Worm (Caenorhabditis elegans) whole organism, L4 larva: ENCODE data around the gene Y66D12A.6.

Source experiments
- F10B5.3 ChIP-seq: sonication (generic microtip); optimal IDR thresholded peaks from 2 replicates; lab custom pipeline; 2016; ENCODE audit warnings: mild to moderate bottlenecking, missing genetic modification characterization, missing compliant biosample characterization
- F44E2.7 ChIP-seq: fragments of 200-800 bp; sonication (Bioruptor generic); IDR thresholded peaks from 2 replicates; pipeline ENCODE4 v2.1.2; 2022; ENCODE audit warnings: missing genetic modification characterization, missing compliant biosample characterization
- ZK337.2 ChIP-seq: fragments of 200-800 bp; sonication (Bioruptor generic); IDR thresholded peaks from 2 replicates; pipeline ENCODE4 v1.3.6; 2022; ENCODE audit warnings: missing genetic modification reagents, missing genetic modification characterization, missing compliant biosample characterization
- aha-1 ChIP-seq: fragments of 150-350 bp; peaks from one replicate; lab custom pipeline; 2014; ENCODE audit warnings: missing biosample characterization, missing genetic modification characterization
- ceh-20 ChIP-seq: fragments of 200-800 bp; sonication (Bioruptor generic); IDR thresholded peaks from 2 replicates; pipeline ENCODE4 v1.3.6; 2022; ENCODE audit warnings: missing genetic modification reagents, missing genetic modification characterization, missing compliant biosample characterization
- ceh-44 ChIP-seq: fragments of 200-800 bp; sonication (Bioruptor generic); IDR thresholded peaks from 2 replicates; pipeline ENCODE4 v1.3.6; 2022; ENCODE audit warnings: missing genetic modification reagents, missing genetic modification characterization, missing compliant biosample characterization
- ceh-62 ChIP-seq: sonication (generic microtip); optimal IDR thresholded peaks from 2 replicates; lab custom pipeline; 2017; ENCODE audit warnings: missing biosample characterization, missing genetic modification characterization
- ces-1 ChIP-seq: fragments of 150-350 bp; sonication (generic microtip); optimal IDR thresholded peaks from 4 replicates; lab custom pipeline; 2014; ENCODE audit warnings: missing biosample characterization, missing genetic modification reagents, missing genetic modification characterization
- ctbp-1 ChIP-seq: fragments of 200-800 bp; sonication (Bioruptor generic); IDR thresholded peaks from 2 replicates; pipeline ENCODE4 v1.3.6; 2022; ENCODE audit warnings: missing genetic modification reagents, missing genetic modification characterization, missing compliant biosample characterization
- daf-12 ChIP-seq: fragments of 150-350 bp; optimal IDR thresholded peaks from 2 replicates; lab custom pipeline; 2014; ENCODE audit warnings: missing biosample characterization, missing genetic modification reagents, missing genetic modification characterization
- daf-16 ChIP-seq, 3 experiments: sonication (generic microtip); optimal IDR thresholded peaks; 2 replicates each; lab custom pipeline; 2016 to 2017; ENCODE audit warnings: missing genetic modification characterization in 3 of 3, missing genetic modification reagents in 3 of 3, mild to moderate bottlenecking in 2 of 3, missing compliant biosample characterization in 2 of 3, missing biosample characterization in 1 of 3, moderate library complexity in 1 of 3
- dmd-8 ChIP-seq: fragments of 200-800 bp; sonication (Bioruptor generic); IDR thresholded peaks from 2 replicates; pipeline ENCODE4 v1.3.6; 2022; ENCODE audit warnings: missing genetic modification characterization, missing compliant biosample characterization
- dpl-1 ChIP-seq: fragments of 150-350 bp; optimal IDR thresholded peaks from 2 replicates; lab custom pipeline; 2014; ENCODE audit warnings: missing biosample characterization, missing genetic modification reagents, missing genetic modification characterization
- duxl-1 ChIP-seq: sonication (generic microtip); optimal IDR thresholded peaks from 2 replicates; lab custom pipeline; 2016; ENCODE audit warnings: mild to moderate bottlenecking, missing genetic modification characterization, moderate library complexity, missing compliant biosample characterization; ENCODE audit not compliant: poor library complexity
- dve-1 ChIP-seq: sonication (generic microtip); optimal IDR thresholded peaks from 2 replicates; lab custom pipeline; 2017; ENCODE audit warnings: antibody characterized with exemption, mild to moderate bottlenecking, missing genetic modification characterization, missing compliant biosample characterization; ENCODE audit not compliant: insufficient read depth
- egl-27 ChIP-seq: sonication (generic microtip); optimal IDR thresholded peaks from 3 replicates; lab custom pipeline; 2017; ENCODE audit warnings: missing biosample characterization, missing genetic modification reagents, missing genetic modification characterization
- gei-8 ChIP-seq: fragments of 200-800 bp; sonication (Bioruptor generic); optimal IDR thresholded peaks from 2 replicates; lab custom pipeline; 2018; ENCODE audit warnings: mild to moderate bottlenecking, missing genetic modification characterization, missing compliant biosample characterization
- lim-7 ChIP-seq: fragments of 200-800 bp; sonication (Bioruptor generic); IDR thresholded peaks from 2 replicates; pipeline ENCODE4 v1.3.6; 2022; ENCODE audit warnings: missing genetic modification characterization, missing compliant biosample characterization
- lin-13 ChIP-seq: fragments of 150-350 bp; optimal IDR thresholded peaks from 2 replicates; lab custom pipeline; 2014; ENCODE audit warnings: missing biosample characterization, missing genetic modification reagents, missing genetic modification characterization
- lin-38 ChIP-seq: fragments of 200-800 bp; sonication (Bioruptor generic); IDR thresholded peaks from 2 replicates; pipeline ENCODE4 v1.3.6; 2022; ENCODE audit warnings: missing genetic modification reagents, missing genetic modification characterization, missing compliant biosample characterization
- lsy-2 ChIP-seq, 2 experiments: fragments of 150-350 bp in 1 of 2; sonication (generic microtip) in 1 of 2; optimal IDR thresholded peaks; 2 replicates each; lab custom pipeline; 2014 to 2017; ENCODE audit warnings: missing biosample characterization in 2 of 2, missing genetic modification characterization in 2 of 2
- mdt-29 ChIP-seq: fragments of 200-800 bp; sonication (Bioruptor generic); IDR thresholded peaks from 2 replicates; pipeline ENCODE4 v1.3.6; 2022; ENCODE audit warnings: missing genetic modification reagents, missing genetic modification characterization, missing compliant biosample characterization
- mep-1 ChIP-seq: fragments of 150-350 bp; sonication (generic microtip); optimal IDR thresholded peaks from 3 replicates; lab custom pipeline; 2014; ENCODE audit warnings: missing biosample characterization, missing genetic modification characterization
- mxl-3 ChIP-seq: fragments of 200-800 bp; sonication (Bioruptor generic); optimal IDR thresholded peaks from 2 replicates; lab custom pipeline; 2018; ENCODE audit warnings: mild to moderate bottlenecking, missing genetic modification characterization, missing compliant biosample characterization
- nhr-102 ChIP-seq: sonication (generic microtip); optimal IDR thresholded peaks from 2 replicates; lab custom pipeline; 2016; ENCODE audit warnings: mild to moderate bottlenecking, missing genetic modification characterization, moderate library complexity, missing compliant biosample characterization
- nhr-111 ChIP-seq: fragments of 200-800 bp; sonication (Bioruptor generic); optimal IDR thresholded peaks from 2 replicates; lab custom pipeline; 2018; ENCODE audit warnings: mild to moderate bottlenecking, missing genetic modification characterization, missing compliant biosample characterization
- nhr-237 ChIP-seq: sonication (generic microtip); optimal IDR thresholded peaks from 2 replicates; lab custom pipeline; 2017; ENCODE audit warnings: missing biosample characterization, missing genetic modification characterization
- nhr-25 ChIP-seq: sonication (generic microtip); optimal IDR thresholded peaks from 2 replicates; lab custom pipeline; 2017; ENCODE audit warnings: missing genetic modification characterization, mild to moderate bottlenecking, missing compliant biosample characterization, antibody characterized with exemption, moderate library complexity, borderline replicate concordance; ENCODE audit not compliant: insufficient read depth
- nhr-41 ChIP-seq: fragments of 200-800 bp; sonication (Bioruptor generic); IDR thresholded peaks from 2 replicates; pipeline ENCODE4 v1.3.6; 2022; ENCODE audit warnings: missing genetic modification reagents, missing genetic modification characterization, missing compliant biosample characterization
- nhr-42 ChIP-seq: fragments of 200-800 bp; sonication (Bioruptor generic); IDR thresholded peaks from 2 replicates; pipeline ENCODE4 v1.3.6; 2022; ENCODE audit warnings: missing genetic modification characterization, missing compliant biosample characterization
- nhr-48 ChIP-seq: sonication (generic microtip); optimal IDR thresholded peaks from 2 replicates; lab custom pipeline; 2016; ENCODE audit warnings: mild to moderate bottlenecking, missing genetic modification characterization, missing compliant biosample characterization
- pha-4 ChIP-seq, 2 experiments: fragments of 150-350 bp in 1 of 2; fragments of 200-800 bp in 1 of 2; sonication (Bioruptor generic) in 1 of 2; IDR thresholded peaks in 1 of 2; optimal IDR thresholded peaks in 1 of 2; 2 replicates each; pipeline versions ENCODE4 v1.3.6 to Lab custom; 2014 to 2022; ENCODE audit warnings: missing genetic modification characterization in 2 of 2, missing genetic modification reagents in 2 of 2, missing biosample characterization in 1 of 2, missing compliant biosample characterization in 1 of 2
- rbr-2 ChIP-seq: sonication (generic microtip); optimal IDR thresholded peaks from 2 replicates; lab custom pipeline; 2016; ENCODE audit warnings: missing genotype, missing genetic modification characterization, missing compliant biosample characterization
- saeg-2 ChIP-seq: fragments of 200-800 bp; sonication (Bioruptor generic); IDR thresholded peaks from 2 replicates; pipeline ENCODE4 v1.3.6; 2022; ENCODE audit warnings: missing genetic modification reagents, missing genetic modification characterization, missing compliant biosample characterization
- sdz-12 ChIP-seq: fragments of 200-800 bp; sonication (Bioruptor generic); optimal IDR thresholded peaks from 2 replicates; lab custom pipeline; 2018; ENCODE audit warnings: mild to moderate bottlenecking, missing genetic modification characterization, missing compliant biosample characterization
- set-16 ChIP-seq: fragments of 200-800 bp; sonication (Bioruptor generic); IDR thresholded peaks from 2 replicates; pipeline ENCODE4 v1.3.6; 2022; ENCODE audit warnings: missing genetic modification reagents, missing genetic modification characterization, missing compliant biosample characterization
- unc-39 ChIP-seq: sonication (generic microtip); optimal IDR thresholded peaks from 2 replicates; lab custom pipeline; 2017; ENCODE audit warnings: missing biosample characterization, missing genetic modification characterization
- unc-62 ChIP-seq, 3 experiments: fragments of 150-350 bp in 1 of 3; sonication (generic microtip); optimal IDR thresholded peaks in 2 of 3; peaks in 1 of 3; 1 replicate in 1 of 3; 2 replicates in 2 of 3; lab custom pipeline; 2014 to 2017; ENCODE audit warnings: missing biosample characterization in 3 of 3, missing genetic modification characterization in 3 of 3, missing genetic modification reagents in 3 of 3, missing genotype in 1 of 3
- vab-7 ChIP-seq: fragments of 200-800 bp; sonication (Bioruptor generic); IDR thresholded peaks from 2 replicates; pipeline ENCODE4 v1.3.6; 2022; ENCODE audit warnings: missing genetic modification reagents, missing genetic modification characterization, missing compliant biosample characterization
- zfp-3 ChIP-seq: fragments of 200-800 bp; sonication (Bioruptor generic); conservative IDR thresholded peaks from 2 replicates; pipeline ENCODE4 v1.3.6; 2022; ENCODE audit warnings: missing genetic modification reagents, missing genetic modification characterization, missing compliant biosample characterization
- ztf-11 ChIP-seq: fragments of 150-350 bp; optimal IDR thresholded peaks from 2 replicates; lab custom pipeline; 2014; ENCODE audit warnings: missing biosample characterization, missing genetic modification characterization

Gene Y66D12A.6

DNA sequence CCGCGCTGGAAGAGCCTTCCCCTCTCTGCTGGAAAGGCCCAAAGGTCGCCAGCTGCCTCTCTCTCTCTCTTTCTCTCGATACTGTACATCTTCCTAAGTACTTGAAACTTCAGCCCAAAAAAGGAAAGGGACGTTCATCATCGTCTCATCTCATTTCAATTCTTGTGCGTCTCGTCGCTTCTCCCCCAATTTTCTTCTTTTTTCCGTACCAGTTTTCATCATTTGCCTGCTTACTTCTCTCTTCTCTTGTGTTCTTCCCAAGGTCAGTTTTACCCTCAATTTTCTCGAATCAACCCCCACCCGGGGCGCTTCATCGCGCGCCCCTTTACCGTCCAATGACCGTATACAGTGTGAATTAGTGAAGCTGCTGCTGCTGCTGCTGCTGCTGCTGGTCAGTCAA is 21.5 kb downstream of the Y66D12A.6 start:
- TF ChIP-seq saeg-2 (no peak), lim-7 (GFP tag; lab: Robert Waterston, UW) (no peak), unc-62 (GFP tag; optimal IDR thresholded peaks at IDR 0.05 in 1 of 2; lab: Kevin White, UChicago) (no peak), unc-62 (tag; optimal IDR thresholded peaks at IDR 0.05; lab: Kevin White, UChicago) (no peak), nhr-41 (GFP tag; lab: Robert Waterston, UW) (no peak), F10B5.3 (tag; lab: Kevin White, UChicago) (no peak), ceh-62 (tag; lab: Kevin White, UChicago) (no peak), nhr-25 (tag; lab: Kevin White, UChicago) (peak; percentile 37), vab-7 (GFP tag; lab: Robert Waterston, UW) (no peak), unc-39 (no peak), set-16 (peak; percentile 59), F44E2.7 (GFP tag; lab: Robert Waterston, UW) (no peak), nhr-111 (no peak)

- TF ChIP-seq nhr-25 (tag; lab: Kevin White, UChicago) (peak; percentile 49), set-16 (0 out of 2 replicates have a peak, but pooled peaks have one; percentile 7), rbr-2 (tag; lab: Kevin White, UChicago) (no peak), daf-16 (GFP tag; optimal IDR thresholded peaks at IDR 0.05; lab: Kevin White, UChicago) (no peak), daf-16 (tag; optimal IDR thresholded peaks at IDR 0.05; lab: Kevin White, UChicago) (no peak), ces-1 (GFP tag; lab: Kevin White, UChicago) (no peak), daf-12 (no peak), dmd-8 (GFP tag; lab: Robert Waterston, UW) (0 out of 2 replicates have a peak, but pooled peaks have one; percentile 24), vab-7 (GFP tag; lab: Robert Waterston, UW) (no peak), nhr-237 (tag; lab: Kevin White, UChicago) (no peak)
Measured at ce11 chrIII:11558251-11558650, 23.0 kb downstream of the Y66D12A.6 start.

DNA sequence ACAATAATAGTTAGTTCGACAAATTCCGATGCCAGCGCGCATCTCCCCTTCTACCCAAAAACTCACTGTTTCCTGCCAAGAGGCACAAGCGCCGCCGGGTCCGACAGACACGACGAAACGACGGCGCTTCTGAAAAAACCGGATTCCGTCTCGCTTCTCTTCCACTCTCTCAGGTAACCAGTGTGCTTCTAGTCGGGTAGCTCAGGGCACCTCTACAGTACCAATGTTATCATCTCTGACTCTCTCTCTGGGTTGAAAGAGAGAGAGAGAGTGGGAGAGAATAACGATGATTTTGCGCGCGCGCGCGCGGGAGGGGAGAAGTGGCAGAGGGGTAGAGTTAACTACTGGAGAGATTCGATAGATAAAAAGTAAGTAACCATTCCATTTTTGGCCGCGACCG is 24.3 kb downstream of the Y66D12A.6 start:
- TF ChIP-seq zfp-3 (GFP tag; lab: Robert Waterston, UW) (no peak), nhr-25 (tag; lab: Kevin White, UChicago) (peak; percentile 35), unc-62 (GFP tag; optimal IDR thresholded peaks at IDR 0.05 in 1 of 2; lab: Kevin White, UChicago) (peak in 1 of 2 experiments; percentile 99), unc-62 (tag; optimal IDR thresholded peaks at IDR 0.05; lab: Kevin White, UChicago) (no peak), nhr-48 (tag; lab: Kevin White, UChicago) (no peak), egl-27 (tag; lab: Kevin White, UChicago) (no peak), mxl-3 (GFP tag; lab: Kevin White, UChicago) (no peak), dmd-8 (GFP tag; lab: Robert Waterston, UW) (no peak), aha-1 (tag; lab: Kevin White, UChicago) (peak; percentile 5), set-16 (peak; percentile 81), saeg-2 (no peak), gei-8 (GFP tag; lab: Kevin White, UChicago) (no peak), mdt-29 (GFP tag; lab: Robert Waterston, UW) (no peak), ceh-44 (GFP tag; lab: Robert Waterston, UW) (no peak), ztf-11 (no peak), lin-13 (no peak), ces-1 (GFP tag; lab: Kevin White, UChicago) (no peak), nhr-111 (no peak), sdz-12 (GFP tag; lab: Kevin White, UChicago) (no peak), ctbp-1 (no peak)
- TF ChIP-seq, all 104 proteins: peak for 4

ce11 chrIII:11554701-11555111 is 26.5 kb downstream of the Y66D12A.6 start:
- TF ChIP-seq ceh-20 (GFP tag; lab: Robert Waterston, UW) (peak; percentile 53; the same call in 1 of the 2 replicates), nhr-102 (tag; lab: Kevin White, UChicago) (no peak), lin-38 (GFP tag; lab: Robert Waterston, UW) (peak; percentile 68), unc-62 (GFP tag; optimal IDR thresholded peaks at IDR 0.05 in 1 of 2; lab: Kevin White, UChicago) (peak in 1 of 2 experiments; percentile 34), unc-62 (tag; optimal IDR thresholded peaks at IDR 0.05; lab: Kevin White, UChicago) (no peak), duxl-1 (tag; lab: Kevin White, UChicago) (peak; percentile 55), daf-16 (GFP tag; optimal IDR thresholded peaks at IDR 0.05; lab: Kevin White, UChicago) (peak in 1 of 2 experiments; percentile 6), daf-16 (tag; optimal IDR thresholded peaks at IDR 0.05; lab: Kevin White, UChicago) (peak; percentile 24), dpl-1 (GFP tag; lab: Kevin White, UChicago) (peak; percentile 14), pha-4 (GFP tag; IDR thresholded peaks at IDR 0.05; lab: Robert Waterston, UW) (peak; percentile 70; the same call in 1 of the 2 replicates), pha-4 (tag; optimal IDR thresholded peaks at IDR 0.05; lab: Kevin White, UChicago) (no peak), nhr-41 (GFP tag; lab: Robert Waterston, UW) (no peak), lsy-2 (tag; optimal IDR thresholded peaks at IDR 0.05; lab: Kevin White, UChicago) (peak in 1 of 2 experiments; percentile 23), dmd-8 (GFP tag; lab: Robert Waterston, UW) (peak; percentile 79; the same call in 1 of the 2 replicates), vab-7 (GFP tag; lab: Robert Waterston, UW) (peak; percentile 70), mep-1 (tag; lab: Kevin White, UChicago) (no peak), nhr-42 (GFP tag; lab: Robert Waterston, UW) (no peak), aha-1 (tag; lab: Kevin White, UChicago) (no peak), ZK337.2 (GFP tag; lab: Robert Waterston, UW) (peak; percentile 65), dve-1 (tag; lab: Kevin White, UChicago) (peak; percentile 38)
